Worm (Caenorhabditis elegans) whole organism, L4/young adult: Measurements from ENCODE around the gene C08E3.14.

Experiments used
- dao-5 ChIP-seq: sonication (generic microtip); optimal IDR thresholded peaks from 2 replicates; lab custom pipeline; 2016; ENCODE audit warnings: missing genotype, missing genetic modification characterization, moderate library complexity, missing compliant biosample characterization
- him-1 ChIP-seq: sonication (generic microtip); optimal IDR thresholded peaks from 2 replicates; lab custom pipeline; 2016; ENCODE audit warnings: missing genotype, missing genetic modification reagents, missing genetic modification characterization, missing compliant biosample characterization

DNA sequence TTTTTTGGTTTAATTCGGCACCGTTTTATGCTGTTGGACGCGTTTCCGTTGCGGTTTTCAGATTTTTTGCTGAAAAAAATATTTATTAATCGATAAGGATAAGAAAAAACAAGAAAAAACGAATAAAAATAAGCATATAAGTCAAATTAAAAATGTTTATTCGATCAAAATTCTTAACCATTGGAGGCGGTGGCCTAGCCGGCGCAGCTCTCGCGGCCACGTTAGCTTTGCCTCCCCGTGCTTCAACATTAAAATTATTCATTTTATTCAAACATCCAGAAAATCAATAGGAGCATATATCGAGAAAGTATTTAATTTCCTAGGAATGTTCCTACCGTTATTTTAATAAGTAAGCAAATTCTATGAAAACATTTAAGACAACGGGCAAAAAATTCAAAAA lies 37.1 kb downstream of the C08E3.14 start, which contains the start of gene ZC204.14:
- TF ChIP-seq dao-5 (tag; lab: Kevin White, UChicago) (no peak), him-1 (tag; lab: Kevin White, UChicago) (no peak)
